Worm (Caenorhabditis elegans) whole organism, L3 larva: ENCODE results near the gene F49C12.9.

Source experiments
- aly-2 ChIP-seq: fragments of 150-350 bp; optimal IDR thresholded peaks from 2 replicates; lab custom pipeline; 2014; ENCODE audit warnings: missing biosample characterization, missing genetic modification characterization
- ama-1 ChIP-seq: fragments of 150-350 bp; optimal IDR thresholded peaks from 2 replicates; lab custom pipeline; 2018
- ceh-16 ChIP-seq: sonication (generic microtip); optimal IDR thresholded peaks from 2 replicates; lab custom pipeline; 2017; ENCODE audit warnings: missing biosample characterization, missing genetic modification characterization
- ceh-28 ChIP-seq: fragments of 150-350 bp; optimal IDR thresholded peaks from 2 replicates; lab custom pipeline; 2014; ENCODE audit warnings: missing biosample characterization, missing genetic modification reagents, missing genetic modification characterization
- ceh-9 ChIP-seq: sonication (generic microtip); optimal IDR thresholded peaks from 2 replicates; lab custom pipeline; 2018; ENCODE audit warnings: missing biosample characterization, missing genetic modification characterization
- egl-27 ChIP-seq: sonication (generic microtip); optimal IDR thresholded peaks from 4 replicates; lab custom pipeline; 2017; ENCODE audit warnings: missing biosample characterization, missing genetic modification reagents, missing genetic modification characterization
- fos-1 ChIP-seq: fragments of 150-350 bp; optimal IDR thresholded peaks from 2 replicates; lab custom pipeline; 2014; ENCODE audit warnings: missing biosample characterization, missing genetic modification characterization
- lin-15B ChIP-seq: fragments of 150-350 bp; optimal IDR thresholded peaks from 2 replicates; lab custom pipeline; 2014; ENCODE audit warnings: missing biosample characterization, missing genetic modification characterization
- lin-39 ChIP-seq: fragments of 150-350 bp; optimal IDR thresholded peaks from 2 replicates; lab custom pipeline; 2018; ENCODE audit warnings: missing biosample characterization, missing genetic modification reagents, missing genetic modification characterization
- nhr-12 ChIP-seq: fragments of 150-350 bp; optimal IDR thresholded peaks from 2 replicates; lab custom pipeline; 2014; ENCODE audit warnings: missing biosample characterization, missing genetic modification characterization
- nhr-237 ChIP-seq: fragments of 150-350 bp; optimal IDR thresholded peaks from 2 replicates; lab custom pipeline; 2014; ENCODE audit warnings: missing biosample characterization, missing genetic modification characterization
- unc-39 ChIP-seq: sonication (generic microtip); optimal IDR thresholded peaks from 4 replicates; lab custom pipeline; 2017; ENCODE audit warnings: missing biosample characterization, missing genetic modification characterization
- unc-62 ChIP-seq: fragments of 150-350 bp; sonication (generic microtip); optimal IDR thresholded peaks from 4 replicates; lab custom pipeline; 2014; ENCODE audit warnings: missing biosample characterization, missing genetic modification reagents, missing genetic modification characterization

DNA sequence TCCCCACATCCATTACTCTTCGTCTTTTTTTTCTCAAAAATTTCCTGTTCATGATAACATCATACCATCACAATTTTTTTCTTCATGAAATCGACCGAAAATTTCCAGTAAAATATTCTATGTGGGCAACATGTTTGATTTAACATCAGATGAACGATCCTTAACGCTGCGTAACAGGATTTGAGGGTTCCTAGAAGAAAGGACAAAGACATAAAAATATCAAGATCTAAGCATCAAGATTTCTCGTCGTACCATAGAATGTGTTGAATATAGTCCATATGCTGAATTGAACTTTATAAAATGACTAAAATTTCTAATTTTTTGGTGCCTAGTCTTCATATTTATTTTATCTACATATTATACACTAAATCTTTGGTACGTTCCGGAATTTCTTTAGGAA lies 15.9 kb downstream of the F49C12.9 start, which contains the start of gene F49C12.3:
- no peak for TF ChIP-seq ama-1
- TF ChIP-seq aly-2 (tag; lab: Kevin White, UChicago) = no peak
- no peak for TF ChIP-seq unc-62
- no peak for TF ChIP-seq nhr-237 (tag; lab: Kevin White, UChicago)
- TF ChIP-seq lin-15B (tag; lab: Kevin White, UChicago) = no peak
- TF ChIP-seq lin-39 = no peak
- TF ChIP-seq fos-1 = no peak
- TF ChIP-seq egl-27 (tag; lab: Kevin White, UChicago) = no peak
- no peak for TF ChIP-seq ceh-28
- TF ChIP-seq ceh-9 (tag; lab: Kevin White, UChicago) = no peak
- TF ChIP-seq ceh-16 (tag; lab: Kevin White, UChicago) = no peak
- TF ChIP-seq nhr-12 (tag; lab: Kevin White, UChicago) = no peak
- no peak for TF ChIP-seq unc-39 (tag; lab: Kevin White, UChicago)
